Fruit fly (Drosophila melanogaster) whole organism, embryonic: Measurements from ENCODE around the gene CG3632.

Source experiments
- Bdp1 ChIP-seq: fragments of 200-800 bp; sonication (Bioruptor generic); optimal IDR thresholded peaks from 3 replicates; lab custom pipeline; 2016; ENCODE audit warnings: missing biosample characterization, missing genetic modification characterization
- CG10147 ChIP-seq: fragments of 200-800 bp; sonication (Bioruptor generic); optimal IDR thresholded peaks from 2 replicates; lab custom pipeline; 2019; ENCODE audit warnings: missing biosample characterization, mild to moderate bottlenecking, missing genetic modification characterization, moderate library complexity
- CG10462 ChIP-seq: fragments of 200-800 bp; sonication (Bioruptor generic); optimal IDR thresholded peaks from 2 replicates; lab custom pipeline; 2016; ENCODE audit warnings: missing biosample characterization, missing genetic modification characterization
- CG10654 ChIP-seq: fragments of 200-800 bp; sonication (Bioruptor generic); optimal IDR thresholded peaks from 2 replicates; lab custom pipeline; 2016; ENCODE audit warnings: missing biosample characterization, missing genetic modification characterization
- CG11085 ChIP-seq: fragments of 200-800 bp; sonication (Bioruptor generic); IDR thresholded peaks from 2 replicates; pipeline ENCODE4 v1.3.6; 2022; ENCODE audit warnings: missing biosample characterization, missing genetic modification characterization
- CG11456 ChIP-seq: fragments of 200-800 bp; sonication (Bioruptor generic); IDR thresholded peaks from 3 replicates; pipeline ENCODE4 v1.3.6; 2022; ENCODE audit warnings: missing biosample characterization, missing genetic modification characterization
- CG11504 ChIP-seq: fragments of 200-800 bp; sonication (Bioruptor generic); optimal IDR thresholded peaks from 3 replicates; lab custom pipeline; 2019; ENCODE audit warnings: missing biosample characterization, mild to moderate bottlenecking, missing genetic modification characterization, moderate library complexity
- CG12071 ChIP-seq: fragments of 200-800 bp; sonication (Bioruptor generic); optimal IDR thresholded peaks from 3 replicates; lab custom pipeline; 2018; ENCODE audit warnings: missing biosample characterization, mild to moderate bottlenecking, missing genetic modification characterization
- CG12104 ChIP-seq: fragments of 200-800 bp; sonication (Bioruptor generic); optimal IDR thresholded peaks from 3 replicates; lab custom pipeline; 2016; ENCODE audit warnings: missing biosample characterization, missing genetic modification characterization
- CG14710 ChIP-seq: fragments of 200-800 bp; sonication (Bioruptor generic); optimal IDR thresholded peaks from 3 replicates; lab custom pipeline; 2019; ENCODE audit warnings: missing biosample characterization, mild to moderate bottlenecking, missing genetic modification characterization, moderate library complexity
- CG14860 ChIP-seq: fragments of 200-800 bp; sonication (Bioruptor generic); IDR thresholded peaks from 3 replicates; pipeline ENCODE4 v1.3.6; 2022; ENCODE audit warnings: missing biosample characterization, missing genetic modification characterization; ENCODE audit not compliant: partially characterized antibody
- CG15479 ChIP-seq: fragments of 200-800 bp; sonication (Bioruptor generic); optimal IDR thresholded peaks from 3 replicates; lab custom pipeline; 2019; ENCODE audit warnings: missing biosample characterization, mild to moderate bottlenecking, missing genetic modification characterization, moderate library complexity
- CG17385 ChIP-seq: fragments of 200-800 bp; sonication (Bioruptor generic); optimal IDR thresholded peaks from 3 replicates; lab custom pipeline; 2018; ENCODE audit warnings: missing biosample characterization, mild to moderate bottlenecking, missing genetic modification characterization
- CG1792 ChIP-seq: fragments of 200-800 bp; sonication (Bioruptor generic); optimal IDR thresholded peaks from 2 replicates; lab custom pipeline; 2016; ENCODE audit warnings: missing biosample characterization, missing genetic modification characterization
- CG2129 ChIP-seq: fragments of 200-800 bp; sonication (Bioruptor generic); IDR thresholded peaks from 2 replicates; pipeline ENCODE4 v1.3.6; 2022; ENCODE audit warnings: missing biosample characterization, missing genetic modification characterization; ENCODE audit not compliant: partially characterized antibody
- CG2712 ChIP-seq: fragments of 200-800 bp; optimal IDR thresholded peaks from 3 replicates; lab custom pipeline; 2019; ENCODE audit warnings: missing biosample characterization, mild to moderate bottlenecking, missing genetic modification characterization, moderate library complexity
- CG30403 ChIP-seq: fragments of 200-800 bp; sonication (Bioruptor generic); optimal IDR thresholded peaks from 3 replicates; lab custom pipeline; 2016; ENCODE audit warnings: missing biosample characterization, missing genetic modification characterization
- CG3065 ChIP-seq: fragments of 200-800 bp; sonication (Bioruptor generic); optimal IDR thresholded peaks from 2 replicates; lab custom pipeline; 2016; ENCODE audit warnings: missing biosample characterization, missing genetic modification characterization
- CG34422 ChIP-seq: fragments of 200-800 bp; sonication (Bioruptor generic); IDR thresholded peaks from 3 replicates; pipeline ENCODE4 v1.3.6; 2022; ENCODE audit warnings: missing biosample characterization, missing genetic modification characterization
- CG7786 ChIP-seq: fragments of 200-800 bp; sonication (Bioruptor generic); optimal IDR thresholded peaks from 2 replicates; lab custom pipeline; 2016; ENCODE audit warnings: missing biosample characterization, missing genetic modification characterization
- CG9437 ChIP-seq: fragments of 200-800 bp; sonication (Bioruptor generic); optimal IDR thresholded peaks from 2 replicates; lab custom pipeline; 2018; ENCODE audit warnings: missing biosample characterization, mild to moderate bottlenecking, missing genetic modification characterization
- CG9727 ChIP-seq: fragments of 200-800 bp; sonication (Bioruptor generic); optimal IDR thresholded peaks from 3 replicates; lab custom pipeline; 2017; ENCODE audit warnings: missing biosample characterization, mild to moderate bottlenecking, missing genetic modification characterization
- CG9876 ChIP-seq: fragments of 200-800 bp; sonication (Bioruptor generic); optimal IDR thresholded peaks from 2 replicates; lab custom pipeline; 2016; ENCODE audit warnings: missing biosample characterization, missing genetic modification characterization
- CG9932 ChIP-seq: fragments of 200-800 bp; sonication (Bioruptor generic); IDR thresholded peaks from 2 replicates; pipeline ENCODE4 v1.3.6; 2022; ENCODE audit warnings: missing biosample characterization, missing genetic modification characterization
- Camta ChIP-seq: fragments of 200-800 bp; sonication (Bioruptor generic); optimal IDR thresholded peaks from 2 replicates; lab custom pipeline; 2016; ENCODE audit warnings: missing biosample characterization, missing genetic modification characterization
- CkIIα-i1 ChIP-seq: fragments of 200-800 bp; sonication (Bioruptor generic); IDR thresholded peaks from 2 replicates; pipeline ENCODE4 v1.3.6; 2022; ENCODE audit warnings: missing biosample characterization, missing genetic modification characterization
- H15 ChIP-seq: fragments of 200-800 bp; sonication (Bioruptor generic); IDR thresholded peaks from 3 replicates; pipeline ENCODE4 v1.3.6; 2022; ENCODE audit warnings: missing biosample characterization, missing genetic modification characterization
- HLHmδ ChIP-seq: fragments of 200-800 bp; sonication (Bioruptor generic); optimal IDR thresholded peaks from 2 replicates; lab custom pipeline; 2018; ENCODE audit warnings: missing biosample characterization, mild to moderate bottlenecking, missing genetic modification characterization, moderate library complexity
- Hand ChIP-seq: fragments of 200-800 bp; sonication (Bioruptor generic); optimal IDR thresholded peaks from 2 replicates; lab custom pipeline; 2017; ENCODE audit warnings: mild to moderate bottlenecking, missing biosample characterization, missing genetic modification reagents, missing genetic modification characterization
- Hr39 ChIP-seq: fragments of >200 bp; optimal IDR thresholded peaks from 2 replicates; lab custom pipeline; 2017
- Lim3 ChIP-seq: fragments of 200-800 bp; sonication (Bioruptor generic); IDR thresholded peaks from 2 replicates; pipeline ENCODE4 v1.3.6; 2022; ENCODE audit warnings: missing biosample characterization, missing genetic modification characterization
- Rfx ChIP-seq: fragments of 200-800 bp; sonication (Bioruptor generic); IDR thresholded peaks from 2 replicates; pipeline ENCODE4 v1.3.6; 2022; ENCODE audit warnings: missing biosample characterization, missing genetic modification characterization
- Side ChIP-seq: fragments of 200-800 bp; sonication (Bioruptor generic); optimal IDR thresholded peaks from 2 replicates; lab custom pipeline; 2016; ENCODE audit warnings: missing biosample characterization, missing genetic modification characterization
- Six4 ChIP-seq: fragments of 200-800 bp; sonication (Bioruptor generic); optimal IDR thresholded peaks from 2 replicates; lab custom pipeline; 2016; ENCODE audit warnings: missing biosample characterization, missing genetic modification characterization
- ac ChIP-seq: fragments of 200-800 bp; sonication (Bioruptor generic); optimal IDR thresholded peaks from 3 replicates; lab custom pipeline; 2017; ENCODE audit warnings: missing biosample characterization, mild to moderate bottlenecking, missing genetic modification characterization
- ato ChIP-seq: fragments of 200-800 bp; sonication (Bioruptor generic); IDR thresholded peaks from 2 replicates; pipeline ENCODE4 v1.3.6; 2022; ENCODE audit warnings: missing biosample characterization, missing genetic modification characterization; ENCODE audit not compliant: partially characterized antibody
- cad ChIP-seq: fragments of >200 bp; optimal IDR thresholded peaks from 2 replicates; lab custom pipeline; 2017; ENCODE audit warnings: missing biosample characterization, missing genetic modification characterization
- dm ChIP-seq: fragments of 200-800 bp; sonication (Bioruptor generic); optimal IDR thresholded peaks from 3 replicates; lab custom pipeline; 2016; ENCODE audit warnings: missing biosample characterization, missing genetic modification characterization
- dmrt99B ChIP-seq: fragments of 200-800 bp; sonication (Bioruptor generic); optimal IDR thresholded peaks from 2 replicates; lab custom pipeline; 2018; ENCODE audit warnings: missing biosample characterization, mild to moderate bottlenecking, missing genetic modification characterization, moderate library complexity
- eyg ChIP-seq: fragments of 200-800 bp; sonication (Bioruptor generic); optimal IDR thresholded peaks from 3 replicates; lab custom pipeline; 2016; ENCODE audit warnings: missing biosample characterization, missing genetic modification characterization
- jing ChIP-seq: fragments of 200-800 bp; sonication (Bioruptor generic); optimal IDR thresholded peaks from 2 replicates; lab custom pipeline; 2018; ENCODE audit warnings: missing biosample characterization, mild to moderate bottlenecking, missing genetic modification characterization
- oc ChIP-seq: fragments of 200-800 bp; sonication (Bioruptor generic); optimal IDR thresholded peaks from 2 replicates; lab custom pipeline; 2018; ENCODE audit warnings: missing biosample characterization, mild to moderate bottlenecking, missing genetic modification characterization, moderate library complexity
- odd ChIP-seq: fragments of 200-800 bp; sonication (Bioruptor generic); optimal IDR thresholded peaks from 2 replicates; lab custom pipeline; 2017; ENCODE audit warnings: missing biosample characterization, mild to moderate bottlenecking, missing genetic modification characterization
- pan ChIP-seq, 4 experiments: fragments of >200 bp in 3 of 4; fragments of 200-800 bp in 1 of 4; sonication (Bioruptor generic) in 1 of 4; optimal IDR thresholded peaks in 3 of 4; IDR thresholded peaks in 1 of 4; 2 replicates each; pipeline versions ENCODE4 v1.3.6 to Lab custom; 2017 to 2022; ENCODE audit warnings: missing biosample characterization in 2 of 4, missing genetic modification characterization in 2 of 4, mixed read lengths in 1 of 4
- salm ChIP-seq: fragments of 200-800 bp; sonication (Bioruptor generic); optimal IDR thresholded peaks from 2 replicates; lab custom pipeline; 2018; ENCODE audit warnings: missing biosample characterization, mild to moderate bottlenecking, missing genetic modification characterization
- sob ChIP-seq: fragments of 200-800 bp; sonication (Bioruptor generic); IDR thresholded peaks from 2 replicates; pipeline ENCODE4 v1.3.6; 2022; ENCODE audit warnings: missing biosample characterization, missing genetic modification characterization
- sqz ChIP-seq: fragments of 200-800 bp; sonication (Bioruptor generic); optimal IDR thresholded peaks from 3 replicates; lab custom pipeline; 2018; ENCODE audit warnings: missing biosample characterization, mild to moderate bottlenecking, missing genetic modification characterization
- tll ChIP-seq, 2 experiments: fragments of 200-800 bp in 1 of 2; fragments of >200 bp in 1 of 2; sonication (Bioruptor generic) in 1 of 2; optimal IDR thresholded peaks; 2 replicates each; lab custom pipeline; 2017 to 2019; ENCODE audit warnings: missing biosample characterization in 2 of 2, missing genetic modification characterization in 2 of 2, mild to moderate bottlenecking in 1 of 2, moderate library complexity in 1 of 2
- wek ChIP-seq: fragments of 200-800 bp; sonication (Bioruptor generic); optimal IDR thresholded peaks from 3 replicates; lab custom pipeline; 2018; ENCODE audit warnings: missing biosample characterization, mild to moderate bottlenecking, missing genetic modification characterization, moderate library complexity
- yki ChIP-seq: fragments of >200 bp; optimal IDR thresholded peaks from 3 replicates; lab custom pipeline; 2018

The CG3632 gene

DNA sequence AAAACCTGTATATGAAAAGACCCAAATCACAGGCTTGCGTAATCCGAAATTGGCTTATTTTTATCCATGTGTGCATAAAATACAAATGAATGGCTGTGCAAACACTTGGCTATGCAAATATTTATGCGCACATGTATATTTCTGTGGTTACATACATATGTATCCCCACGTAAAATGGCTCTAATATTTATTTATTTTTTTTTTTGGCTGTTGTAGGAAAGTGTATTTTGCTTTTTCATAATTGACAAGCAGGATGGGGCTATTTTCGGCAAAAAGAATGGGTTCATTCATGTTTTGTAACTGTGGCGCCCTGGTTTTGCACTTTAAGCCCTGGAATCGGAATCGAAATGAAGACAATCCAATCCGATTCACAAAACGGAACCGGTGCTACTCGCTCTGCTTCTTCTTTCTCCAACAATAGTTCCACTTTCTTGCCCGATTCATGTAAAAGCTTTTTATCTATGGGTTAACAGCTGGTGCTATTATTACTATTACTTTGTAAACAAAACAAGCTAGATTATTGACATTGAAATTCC is 38.7 kb downstream of the CG3632 start (continued):
- TF ChIP-seq CG10654 (GFP tag; lab: Kevin White, UChicago): peak; percentile 56
- peak; percentile 90 for TF ChIP-seq CG17385 (GFP tag; lab: Kevin White, UChicago)
- peak; percentile 37 for TF ChIP-seq CG1792 (GFP tag; lab: Kevin White, UChicago)
- peak; percentile 55 for TF ChIP-seq CG11085
- TF ChIP-seq CG2712 (tag; lab: Kevin White, UChicago): peak; percentile 57
- no peak for TF ChIP-seq CG15479
- TF ChIP-seq pan (optimal IDR thresholded peaks at IDR 0.05; lab: Kevin White, UChicago): no peak
- peak in 1 of 2 experiments; percentile 83 for TF ChIP-seq pan (GFP tag; optimal IDR thresholded peaks at IDR 0.05 in 1 of 2, IDR thresholded peaks at IDR 0.05 in 1 of 2)
- peak; percentile 74 for TF ChIP-seq sob
- peak; percentile 53 for TF ChIP-seq Camta (GFP tag; lab: Kevin White, UChicago)
- TF ChIP-seq CG9437: peak; percentile 63
- no peak for TF ChIP-seq cad (GFP tag; lab: Kevin White, UChicago)
- TF ChIP-seq CG9727 (GFP tag; lab: Kevin White, UChicago): peak; percentile 62
- TF ChIP-seq oc (tag; lab: Kevin White, UChicago): peak; percentile 60
- TF ChIP-seq dm (GFP tag; lab: Kevin White, UChicago): peak; percentile 51
- peak; percentile 85 for TF ChIP-seq Rfx (GFP tag; lab: Robert Waterston, UW)
- peak; percentile 21 for TF ChIP-seq CG10462 (GFP tag; lab: Kevin White, UChicago)
- TF ChIP-seq CG11456 (GFP tag; lab: Robert Waterston, UW): peak; percentile 77; the same call in 2 of the 3 replicates
- TF ChIP-seq salm (tag; lab: Kevin White, UChicago): no peak
- peak; percentile 84 for TF ChIP-seq CG34422 (GFP tag; lab: Robert Waterston, UW)
- TF ChIP-seq CG3065 (GFP tag; lab: Kevin White, UChicago): peak; percentile 11
- no peak for TF ChIP-seq ato (GFP tag; lab: Robert Waterston, UW)
- TF ChIP-seq jing: no peak
- peak; percentile 34 for TF ChIP-seq Bdp1
- peak; percentile 46 for TF ChIP-seq Six4 (GFP tag; lab: Kevin White, UChicago)
- no peak for TF ChIP-seq tll (GFP tag; optimal IDR thresholded peaks at IDR 0.05; lab: Kevin White, UChicago)
- TF ChIP-seq odd (GFP tag; lab: Kevin White, UChicago): peak; percentile 71
- peak; percentile 80 for TF ChIP-seq CG30403 (GFP tag; lab: Kevin White, UChicago)
- TF ChIP-seq CG2129 (GFP tag; lab: Robert Waterston, UW): no peak
- TF ChIP-seq Hand (GFP tag; lab: Kevin White, UChicago): peak; percentile 57
- peak; percentile 23 for TF ChIP-seq CG9876 (GFP tag; lab: Kevin White, UChicago)
- peak; percentile 49 for TF ChIP-seq Side (GFP tag; lab: Kevin White, UChicago)
- peak; percentile 52 for TF ChIP-seq eyg (GFP tag; lab: Kevin White, UChicago)
- TF ChIP-seq CG10147 (GFP tag; lab: Kevin White, UChicago): peak; percentile 33
- TF ChIP-seq CG7786 (GFP tag; lab: Kevin White, UChicago): peak; percentile 66
- TF ChIP-seq Lim3 (GFP tag; lab: Robert Waterston, UW): 0 out of 2 replicates have a peak, but pooled peaks have one; percentile 15
- peak; percentile 25 for TF ChIP-seq sqz (GFP tag; lab: Kevin White, UChicago)
- no peak for TF ChIP-seq HLHmδ
- no peak for TF ChIP-seq CkIIα-i1 (GFP tag; lab: Robert Waterston, UW)
- TF ChIP-seq CG12071 (GFP tag; lab: Kevin White, UChicago): peak; percentile 64
- peak; percentile 72 for TF ChIP-seq H15
- TF ChIP-seq ac: peak; percentile 4
- TF ChIP-seq yki (lab: Kevin White, UChicago): no peak
- TF ChIP-seq dmrt99B: peak; percentile 73
- TF ChIP-seq CG9932 (GFP tag; lab: Robert Waterston, UW): peak; percentile 84
- peak; percentile 40 for TF ChIP-seq wek (GFP tag; lab: Kevin White, UChicago)
- no peak for TF ChIP-seq CG14860
- peak; percentile 34 for TF ChIP-seq CG14710 (tag; lab: Kevin White, UChicago)
- no peak for TF ChIP-seq Hr39 (lab: Kevin White, UChicago)
- TF ChIP-seq CG12104: peak; percentile 73
- no peak for TF ChIP-seq CG11504 (tag; lab: Kevin White, UChicago)
